Worm (Caenorhabditis elegans) whole organism, midembryonic: ENCODE data around the gene T28C12.1.

ENCODE experiments used
- cog-1 ChIP-seq: sonication (generic microtip); optimal IDR thresholded peaks from 2 replicates; lab custom pipeline; 2016; ENCODE audit warnings: missing genetic modification characterization, missing compliant biosample characterization
- flt-1 ChIP-seq: fragments of 200-800 bp; sonication (Bioruptor generic); IDR thresholded peaks from 2 replicates; pipeline ENCODE4 v1.3.6; 2022; ENCODE audit warnings: missing genetic modification characterization, missing compliant biosample characterization
- med-1 ChIP-seq: sonication (generic microtip); optimal IDR thresholded peaks from 2 replicates; lab custom pipeline; 2017; ENCODE audit warnings: missing genetic modification characterization, mild to moderate bottlenecking, missing compliant biosample characterization, antibody characterized with exemption, missing genetic modification reagents; ENCODE audit not compliant: insufficient read depth
- ref-1 ChIP-seq: fragments of 200-800 bp; sonication (Bioruptor generic); conservative IDR thresholded peaks from 2 replicates; pipeline ENCODE4 v1.3.6; 2022; ENCODE audit warnings: missing genetic modification reagents, missing genetic modification characterization, missing compliant biosample characterization
- tab-1 ChIP-seq: fragments of 200-800 bp; sonication (Bioruptor generic); IDR thresholded peaks from 2 replicates; pipeline ENCODE4 v1.3.6; 2022; ENCODE audit warnings: missing genetic modification characterization, missing compliant biosample characterization

ce11 chrV:6317928-6318327, 13.8 kb upstream of the T28C12.1 start:
- TF ChIP-seq flt-1 (GFP tag; lab: Robert Waterston, UW) (no peak), ref-1 (GFP tag; lab: Robert Waterston, UW) (no peak), med-1 (GFP tag; lab: Kevin White, UChicago) (no peak), cog-1 (tag; lab: Kevin White, UChicago) (no peak), tab-1 (no peak)
